Fruit fly (Drosophila melanogaster) ovary, adult (tissue): ENCODE data around the gene S-Lap3.

Experiments used
- CG17801 ChIP-seq: fragments of 200-800 bp; optimal IDR thresholded peaks from 2 replicates; lab custom pipeline; 2019; ENCODE audit warnings: missing biosample characterization, mild to moderate bottlenecking, missing genetic modification characterization, moderate library complexity; ENCODE audit not compliant: partially characterized antibody

The S-Lap3 gene

DNA sequence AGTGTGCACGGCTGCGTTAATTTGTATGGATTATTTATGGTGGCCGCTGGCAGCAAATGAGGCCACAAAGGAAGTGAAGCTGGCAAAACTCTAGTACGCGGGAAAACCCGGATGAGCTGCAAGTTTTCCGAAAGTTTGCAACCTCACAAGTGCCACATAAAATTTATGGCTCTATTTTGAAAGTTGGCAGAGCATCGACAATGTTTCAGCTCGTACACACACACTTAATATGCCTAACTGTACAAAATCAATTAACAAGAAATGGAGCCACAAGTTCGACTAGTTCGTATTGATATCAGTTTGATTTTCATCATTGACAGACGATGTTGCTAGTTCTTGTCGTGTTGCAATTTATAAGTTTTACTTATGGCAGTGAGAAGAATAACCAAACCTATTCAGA, 13.2 kb downstream of the S-Lap3 start, which contains the start of gene CG46430:
CG46430 (plus strand) TSS at position 301 of the 400 bp plus-strand sequence.
- TF ChIP-seq CG17801 (GFP tag; lab: Kevin White, UChicago) = no peak

DNA sequence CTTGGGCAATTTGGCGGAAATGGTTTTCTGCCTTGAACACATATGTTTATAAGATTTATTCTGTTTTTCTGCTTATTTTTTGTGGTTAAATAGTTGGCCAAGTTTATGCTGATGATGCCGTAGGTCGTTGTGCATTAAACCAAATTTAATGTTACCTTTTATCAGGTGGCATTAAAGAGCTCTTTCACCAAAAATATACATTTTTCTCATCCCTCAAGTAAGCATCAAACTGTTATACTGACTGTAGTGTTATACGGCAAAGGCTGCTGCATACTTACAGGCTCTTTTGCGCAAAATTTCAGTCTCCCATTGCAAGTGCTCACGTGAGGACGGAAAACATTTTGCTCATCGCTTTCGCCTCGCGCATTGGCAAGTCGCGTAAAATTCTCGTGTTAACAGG, 16.1 kb downstream of the S-Lap3 start, which contains the start of gene Rbfox1:
Rbfox1 (plus strand) TSS at position 301 of the 400 bp plus-strand sequence.
- no peak for TF ChIP-seq CG17801 (GFP tag; lab: Kevin White, UChicago)

- TF ChIP-seq CG17801 (GFP tag; lab: Kevin White, UChicago) = no peak
Observed at dm6 chr3L:10482477-10482876, 17.5 kb downstream of the S-Lap3 start.

dm6 chr3L:10485496-10485895, 20.5 kb downstream of the S-Lap3 start:
- no peak for TF ChIP-seq CG17801 (GFP tag; lab: Kevin White, UChicago)

- TF ChIP-seq CG17801 (GFP tag; lab: Kevin White, UChicago) = no peak
Observed at dm6 chr3L:10490561-10490960, 25.6 kb downstream of the S-Lap3 start, which contains the start of gene S-Lap4. Gene S-Lap4, plus strand, starts transcription at chr3L:10490861.

DNA sequence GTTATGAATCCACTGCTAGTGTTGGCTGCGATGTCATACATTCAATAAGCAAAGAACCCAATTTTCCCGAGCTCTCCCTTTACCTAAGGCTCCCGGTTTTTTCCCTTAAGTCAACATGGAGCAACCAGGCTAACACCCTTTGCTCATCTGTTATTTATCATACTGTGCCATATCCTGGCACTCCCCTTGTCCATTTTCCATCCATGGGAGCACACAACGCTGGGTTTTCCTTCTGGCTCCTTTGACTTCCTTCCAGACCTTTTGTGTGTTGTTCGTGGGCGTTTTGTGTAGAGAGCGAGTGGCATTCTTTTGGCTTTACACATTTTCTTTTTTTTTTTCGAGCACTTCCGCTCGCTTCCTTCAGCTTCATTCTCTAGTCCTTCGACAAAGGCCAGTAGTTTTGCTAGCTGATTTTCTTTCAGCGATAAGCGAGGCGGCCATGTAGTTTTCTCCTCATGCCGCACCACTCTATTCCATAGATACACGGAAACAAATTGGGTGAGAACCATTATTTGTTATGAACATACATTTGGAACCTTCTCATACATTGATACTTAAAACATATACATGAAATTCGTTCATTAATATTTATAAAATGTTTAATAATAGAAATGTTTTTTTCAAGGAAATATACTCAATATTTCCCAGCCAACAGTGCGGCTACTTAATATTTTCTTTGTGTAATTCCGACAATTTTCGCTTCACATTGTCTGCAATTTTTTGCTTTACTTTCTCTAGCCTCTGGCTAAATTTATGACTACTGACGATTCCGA, 31.1 kb downstream of the S-Lap3 start:
- no peak for TF ChIP-seq CG17801 (GFP tag; lab: Kevin White, UChicago)

DNA sequence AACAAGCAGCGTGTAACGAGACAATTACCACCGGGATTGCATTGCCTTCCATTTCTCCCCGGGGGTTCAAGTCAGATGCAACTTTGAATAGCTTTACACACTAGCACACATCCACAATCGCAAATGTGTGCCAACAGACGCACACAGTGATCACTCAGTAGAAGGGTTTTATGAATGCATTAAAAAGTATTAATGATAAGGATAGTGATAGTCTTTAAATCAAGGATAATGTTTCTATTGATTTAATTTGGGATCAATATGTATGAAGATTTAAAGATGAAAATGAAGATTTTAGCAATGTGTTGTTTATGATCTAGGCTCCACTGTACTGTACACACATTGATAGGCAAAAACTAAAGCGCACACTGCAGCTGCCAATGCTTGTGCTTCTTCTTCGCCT, 39.6 kb downstream of the S-Lap3 start:
- TF ChIP-seq CG17801 (GFP tag; lab: Kevin White, UChicago) = no peak

dm6 chr3L:10507971-10508370, 43.0 kb downstream of the S-Lap3 start:
- no peak for TF ChIP-seq CG17801 (GFP tag; lab: Kevin White, UChicago)

dm6 chr3L:10513412-10513811, 48.4 kb downstream of the S-Lap3 start:
- no peak for TF ChIP-seq CG17801 (GFP tag; lab: Kevin White, UChicago)

dm6 chr3L:10514829-10515228, 49.8 kb downstream of the S-Lap3 start:
- no peak for TF ChIP-seq CG17801 (GFP tag; lab: Kevin White, UChicago)

- TF ChIP-seq CG17801 (GFP tag; lab: Kevin White, UChicago) = no peak
Observed at dm6 chr3L:10515785-10516706, 51.1 kb downstream of the S-Lap3 start.

DNA sequence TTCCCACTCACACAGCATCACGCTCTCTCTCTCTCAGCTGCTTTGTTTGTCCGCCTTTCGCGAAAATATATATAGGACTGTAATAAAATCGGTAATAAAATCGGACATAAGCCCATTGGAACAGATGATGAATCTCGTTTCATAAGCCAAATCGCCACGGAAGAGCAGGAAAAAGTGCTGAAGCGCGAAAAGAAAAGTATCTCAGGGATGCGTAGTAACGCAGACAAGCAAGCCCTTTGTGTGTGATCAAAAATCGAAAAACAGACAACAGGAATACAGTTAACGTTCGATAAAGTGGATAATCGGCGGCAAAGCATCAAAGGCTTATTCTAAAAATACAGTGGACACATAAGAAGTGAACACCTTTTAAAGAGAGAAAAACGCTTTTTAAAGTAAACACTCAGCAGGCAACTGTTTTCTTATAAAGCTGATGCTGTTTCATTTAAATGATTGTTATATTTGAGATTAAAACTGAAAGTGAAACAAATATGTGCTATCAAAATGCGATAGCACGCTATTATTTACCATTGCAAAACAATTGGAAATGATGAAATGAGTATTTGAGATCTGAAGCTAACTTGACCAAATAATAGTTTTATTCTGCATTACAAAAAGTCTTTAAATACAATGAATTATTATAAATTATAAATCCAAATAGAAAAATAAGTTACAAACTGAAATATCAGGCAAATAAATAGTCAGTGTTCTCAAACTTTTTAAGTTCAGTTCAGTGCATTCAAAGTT, 51.9 kb downstream of the S-Lap3 start:
- no peak for TF ChIP-seq CG17801 (GFP tag; lab: Kevin White, UChicago)

DNA sequence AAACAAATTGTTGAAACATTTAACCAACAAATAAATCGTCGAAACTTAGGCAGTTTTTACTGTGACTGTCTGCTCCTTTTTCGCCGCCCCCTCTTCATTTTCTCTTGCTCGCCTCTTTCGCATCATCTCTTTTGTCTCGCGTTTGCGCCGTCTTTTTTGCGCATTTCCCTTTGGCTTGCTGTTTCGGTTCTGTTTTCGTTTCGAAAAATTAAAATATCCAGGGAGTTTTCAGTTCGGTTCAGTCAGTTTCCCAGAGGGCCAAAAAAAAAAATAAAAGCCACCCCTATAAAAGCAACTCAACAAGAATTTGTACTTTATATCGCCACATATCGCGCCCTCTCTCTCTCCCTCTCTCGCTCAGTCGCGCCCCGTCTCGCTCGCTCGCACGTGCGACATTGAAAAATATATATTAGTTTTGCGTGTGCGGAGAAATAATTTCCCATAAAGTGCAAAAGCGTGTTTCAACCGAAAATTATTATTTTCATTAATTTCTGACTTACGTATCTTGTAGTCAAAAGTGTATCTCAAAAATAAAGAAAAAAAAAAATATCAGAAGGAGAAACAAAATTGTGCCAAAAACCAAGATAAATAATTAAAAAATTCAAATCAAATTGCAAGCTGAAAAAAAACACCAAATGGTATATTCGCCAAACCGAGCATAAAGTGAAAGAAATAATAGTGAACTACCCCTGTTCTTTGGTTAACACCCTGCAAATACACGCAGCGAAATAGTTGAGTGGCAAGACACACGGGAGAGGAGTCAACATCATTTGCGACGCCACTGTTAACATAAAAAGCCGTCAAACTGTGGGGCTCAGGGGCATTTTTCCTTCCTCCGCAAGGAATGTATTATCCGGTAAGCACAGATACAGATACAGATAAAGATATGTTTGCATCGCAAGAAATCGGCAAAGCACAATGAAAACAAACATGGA, 52.7 kb downstream of the S-Lap3 start:
- TF ChIP-seq CG17801 (GFP tag; lab: Kevin White, UChicago) = no peak
